Worm (Caenorhabditis elegans): Measurements from ENCODE around the gene fipr-16.

DNA sequence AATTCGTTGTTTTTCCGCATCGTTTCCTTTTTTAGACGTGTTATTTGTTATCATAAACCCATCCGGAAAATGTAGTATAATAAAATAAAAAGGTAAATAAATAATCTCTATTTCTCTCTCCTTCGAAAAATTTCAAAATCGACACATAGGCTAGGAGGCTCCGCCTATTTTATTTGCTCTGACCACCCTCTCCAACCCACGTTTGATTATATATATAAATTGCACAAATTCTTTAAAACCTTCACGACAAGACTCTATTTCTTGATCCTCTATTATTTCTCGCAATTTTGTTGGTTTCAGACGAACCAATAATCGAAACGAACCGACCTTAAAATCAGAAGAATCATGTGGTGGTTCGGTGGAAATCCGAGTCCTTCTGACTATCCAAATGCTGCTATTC is 10.0 kb downstream of the fipr-16 start, which contains the start of gene doxa-1:
- TF ChIP-seq unc-30 (tag; optimal IDR thresholded peaks at IDR 0.05) (no peak), rnt-1 (tag; optimal IDR thresholded peaks at IDR 0.05) (no peak), snpc-4 (tag; optimal IDR thresholded peaks at IDR 0.05) (no peak)
